Fruit fly (Drosophila melanogaster) Kc167 (cell line): ENCODE results near the gene Best4.

Source experiments
- Sin3A ChIP-seq: fragments of >200 bp; optimal IDR thresholded peaks from 2 replicates; lab custom pipeline; 2018; ENCODE audit warnings: missing external identifiers
- insv ChIP-seq: fragments of >200 bp; optimal IDR thresholded peaks from 3 replicates; lab custom pipeline; 2018; ENCODE audit warnings: missing external identifiers
- psq ChIP-seq: fragments of >200 bp; optimal IDR thresholded peaks from 2 replicates; lab custom pipeline; 2017; ENCODE audit warnings: missing external identifiers
- ttk ChIP-seq: sonication (Bioruptor generic); optimal IDR thresholded peaks from 2 replicates; lab custom pipeline; 2017; ENCODE audit warnings: missing external identifiers

- TF ChIP-seq psq (lab: Kevin White, UChicago) (no peak), insv (lab: Kevin White, UChicago) (no peak), Sin3A (no peak), ttk (lab: Kevin White, UChicago) (no peak)
These were observed 32.1 kb upstream of the Best4 start for dm6 chr3L:15266628-15267027.
